Worm (Caenorhabditis elegans) whole organism, L2 larva: Measurements from ENCODE around the gene acdh-13.

Source experiments
- aly-2 ChIP-seq: fragments of 150-350 bp; optimal IDR thresholded peaks from 2 replicates; lab custom pipeline; 2014; ENCODE audit warnings: missing biosample characterization, missing genetic modification characterization
- elt-1 ChIP-seq: fragments of 150-350 bp; optimal IDR thresholded peaks from 2 replicates; lab custom pipeline; 2014; ENCODE audit warnings: missing biosample characterization, missing genetic modification characterization
- lsy-2 ChIP-seq, 2 experiments: fragments of 150-350 bp in 1 of 2; sonication (generic microtip) in 1 of 2; optimal IDR thresholded peaks; 2 replicates each; lab custom pipeline; 2014 to 2017; ENCODE audit warnings: missing biosample characterization in 2 of 2, missing genetic modification characterization in 2 of 2
- nhr-11 ChIP-seq: fragments of 150-350 bp; optimal IDR thresholded peaks from 2 replicates; lab custom pipeline; 2014; ENCODE audit warnings: missing biosample characterization, missing genetic modification characterization
- nhr-12 ChIP-seq: fragments of 150-350 bp; optimal IDR thresholded peaks from 2 replicates; lab custom pipeline; 2014; ENCODE audit warnings: missing biosample characterization, missing genetic modification characterization
- nhr-77 ChIP-seq: fragments of 150-350 bp; optimal IDR thresholded peaks from 2 replicates; lab custom pipeline; 2014; ENCODE audit warnings: missing biosample characterization, missing genetic modification characterization
- unc-39 ChIP-seq: fragments of 150-350 bp; optimal IDR thresholded peaks from 2 replicates; lab custom pipeline; 2014; ENCODE audit warnings: missing biosample characterization, missing genetic modification characterization

DNA sequence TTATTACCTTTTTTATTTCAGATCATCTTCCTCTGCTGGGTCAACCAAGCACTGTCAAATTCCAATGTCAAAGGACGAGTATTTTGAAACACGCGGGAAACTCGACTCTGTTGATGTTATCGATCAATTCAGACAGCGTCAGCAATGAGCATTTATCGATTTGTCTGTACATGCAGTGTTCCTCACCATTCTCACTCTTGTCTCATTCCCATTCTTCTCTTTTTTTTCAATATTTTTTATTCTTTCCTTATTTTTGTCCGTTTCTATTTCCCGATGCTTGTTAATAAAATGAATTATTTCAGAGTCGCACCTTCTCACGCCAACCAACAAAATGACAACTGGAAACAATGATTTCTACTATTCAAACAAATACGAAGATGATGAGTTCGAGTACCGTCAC lies 15.0 kb upstream of the acdh-13 start, which contains the start of gene cks-1:
- no peak for TF ChIP-seq aly-2
- TF ChIP-seq nhr-12 (tag; lab: Kevin White, UChicago) = no peak
- TF ChIP-seq unc-39 = no peak
- TF ChIP-seq lsy-2 (tag; optimal IDR thresholded peaks at IDR 0.05; lab: Kevin White, UChicago) = no peak
- TF ChIP-seq elt-1 (tag; lab: Kevin White, UChicago) = no peak
- no peak for TF ChIP-seq nhr-11
- TF ChIP-seq nhr-77 (tag; lab: Kevin White, UChicago) = no peak
